Worm (Caenorhabditis elegans) whole organism, L4/young adult: ENCODE results near the gene Y41E3.6.

ENCODE experiments used
- W03F9.2 ChIP-seq: fragments of 150-350 bp; optimal IDR thresholded peaks from 2 replicates; lab custom pipeline; 2014; ENCODE audit warnings: missing biosample characterization, missing genetic modification characterization
- him-1 ChIP-seq: sonication (generic microtip); optimal IDR thresholded peaks from 2 replicates; lab custom pipeline; 2016; ENCODE audit warnings: missing genotype, missing genetic modification reagents, missing genetic modification characterization, missing compliant biosample characterization

DNA sequence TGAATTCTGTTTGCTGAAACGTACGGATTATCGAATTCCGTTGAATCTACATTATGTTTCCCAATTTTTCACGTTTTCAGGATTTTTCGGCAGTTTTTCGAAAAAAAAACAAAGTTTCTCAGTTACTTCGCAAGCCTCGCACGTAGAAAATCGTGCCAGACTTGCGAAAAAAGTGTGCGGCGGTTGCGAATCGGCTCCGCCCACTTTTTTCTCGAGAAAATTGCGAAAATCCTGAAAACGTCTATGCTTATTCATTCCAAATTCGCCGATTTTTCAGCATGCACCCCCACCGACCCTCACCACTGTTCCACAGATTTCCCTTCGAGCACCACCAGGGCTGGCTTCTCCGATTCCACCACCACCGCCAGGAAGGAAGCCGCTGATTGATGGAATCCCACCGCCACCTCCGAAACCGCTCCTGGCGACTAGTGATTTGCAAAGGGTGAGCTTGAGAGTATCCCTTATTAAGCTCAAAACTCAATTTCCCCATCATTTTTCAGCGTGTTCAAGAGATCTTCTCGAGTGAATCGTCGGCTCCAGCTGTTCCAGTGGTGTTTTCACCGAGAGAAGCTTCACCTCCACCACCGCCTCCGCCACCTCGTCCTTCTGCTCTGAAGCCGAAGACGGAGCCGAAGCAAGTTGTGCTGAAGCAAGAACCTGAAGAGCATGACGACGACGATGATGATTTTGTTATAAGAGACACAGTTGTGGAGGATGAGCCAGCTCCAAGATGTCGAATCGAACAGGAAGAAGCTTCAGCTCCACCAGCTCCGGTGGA lies 35.8 kb downstream of the Y41E3.6 start:
- no peak for TF ChIP-seq W03F9.2
- no peak for TF ChIP-seq him-1 (tag; lab: Kevin White, UChicago)
